Fruit fly (Drosophila melanogaster) whole organism, embryonic: ENCODE measurements around the gene siz.
A peak's percentile ranks its signal among the peaks of the same experiment; 100 is the strongest.

Experiments used
- ATbp ChIP-seq: fragments of 200-800 bp; sonication (Bioruptor generic); optimal IDR thresholded peaks from 2 replicates; lab custom pipeline; 2017; ENCODE audit warnings: missing biosample characterization, mild to moderate bottlenecking, missing genetic modification characterization, missing genetic modification reagents
- Abd-B ChIP-seq: fragments of 200-800 bp; sonication (Bioruptor generic); optimal IDR thresholded peaks from 2 replicates; lab custom pipeline; 2018; ENCODE audit warnings: missing biosample characterization, mild to moderate bottlenecking, missing genetic modification characterization, moderate library complexity
- BtbVII ChIP-seq: fragments of 200-800 bp; sonication (Bioruptor generic); optimal IDR thresholded peaks from 3 replicates; lab custom pipeline; 2017; ENCODE audit warnings: missing biosample characterization, mild to moderate bottlenecking, missing genetic modification characterization
- CG10274 ChIP-seq: fragments of 200-800 bp; sonication (Bioruptor generic); optimal IDR thresholded peaks from 3 replicates; lab custom pipeline; 2017; ENCODE audit warnings: missing biosample characterization, mild to moderate bottlenecking, missing genetic modification characterization
- CG12071 ChIP-seq: fragments of 200-800 bp; sonication (Bioruptor generic); optimal IDR thresholded peaks from 3 replicates; lab custom pipeline; 2018; ENCODE audit warnings: missing biosample characterization, mild to moderate bottlenecking, missing genetic modification characterization
- CG12155 ChIP-seq: fragments of 200-800 bp; sonication (Bioruptor generic); optimal IDR thresholded peaks from 3 replicates; lab custom pipeline; 2016; ENCODE audit warnings: missing biosample characterization, missing genetic modification characterization
- CG12659 ChIP-seq: fragments of 200-800 bp; sonication (Bioruptor generic); optimal IDR thresholded peaks from 3 replicates; lab custom pipeline; 2017; ENCODE audit warnings: mild to moderate bottlenecking, missing biosample characterization, missing genetic modification reagents, missing genetic modification characterization
- CG14860 ChIP-seq: fragments of 200-800 bp; sonication (Bioruptor generic); IDR thresholded peaks from 3 replicates; pipeline ENCODE4 v1.3.6; 2022; ENCODE audit warnings: missing biosample characterization, missing genetic modification characterization; ENCODE audit not compliant: partially characterized antibody
- CG15011 ChIP-seq: fragments of 200-800 bp; sonication (Bioruptor generic); optimal IDR thresholded peaks from 3 replicates; lab custom pipeline; 2018; ENCODE audit warnings: missing biosample characterization, mild to moderate bottlenecking, missing genetic modification characterization
- CG1602 ChIP-seq: fragments of 200-800 bp; sonication (Bioruptor generic); optimal IDR thresholded peaks from 3 replicates; lab custom pipeline; 2016; ENCODE audit warnings: missing biosample characterization, missing genetic modification characterization
- CG1832 ChIP-seq: fragments of 200-800 bp; sonication (Bioruptor generic); optimal IDR thresholded peaks from 2 replicates; lab custom pipeline; 2017; ENCODE audit warnings: missing biosample characterization, mild to moderate bottlenecking, missing genetic modification characterization, inconsistent platforms
- CG30020 ChIP-seq: fragments of 200-800 bp; optimal IDR thresholded peaks from 2 replicates; lab custom pipeline; 2019; ENCODE audit warnings: missing biosample characterization, mild to moderate bottlenecking, missing genetic modification characterization, moderate library complexity
- CG30403 ChIP-seq: fragments of 200-800 bp; sonication (Bioruptor generic); optimal IDR thresholded peaks from 3 replicates; lab custom pipeline; 2016; ENCODE audit warnings: missing biosample characterization, missing genetic modification characterization
- CG30431 ChIP-seq: fragments of 200-800 bp; sonication (Bioruptor generic); optimal IDR thresholded peaks from 2 replicates; lab custom pipeline; 2017; ENCODE audit warnings: missing biosample characterization, missing genetic modification characterization
- CG34422 ChIP-seq: fragments of 200-800 bp; sonication (Bioruptor generic); IDR thresholded peaks from 3 replicates; pipeline ENCODE4 v1.3.6; 2022; ENCODE audit warnings: missing biosample characterization, missing genetic modification characterization
- CG7271 ChIP-seq: fragments of 200-800 bp; sonication (Bioruptor generic); optimal IDR thresholded peaks from 2 replicates; lab custom pipeline; 2018; ENCODE audit warnings: missing biosample characterization, mild to moderate bottlenecking, missing genetic modification characterization, moderate library complexity
- CG8281 ChIP-seq: fragments of 200-800 bp; sonication (Bioruptor generic); optimal IDR thresholded peaks from 2 replicates; lab custom pipeline; 2018; ENCODE audit warnings: missing biosample characterization, mild to moderate bottlenecking, missing genetic modification characterization, moderate library complexity
- CG8359 ChIP-seq: fragments of 200-800 bp; sonication (Bioruptor generic); optimal IDR thresholded peaks from 2 replicates; lab custom pipeline; 2017; ENCODE audit warnings: missing biosample characterization, mild to moderate bottlenecking, missing genetic modification characterization, borderline replicate concordance
- CG8388 ChIP-seq: fragments of 200-800 bp; sonication (Bioruptor generic); optimal IDR thresholded peaks from 2 replicates; lab custom pipeline; 2019; ENCODE audit warnings: missing biosample characterization, mild to moderate bottlenecking, missing genetic modification characterization, moderate library complexity
- CG9609 ChIP-seq: fragments of 200-800 bp; sonication (Bioruptor generic); optimal IDR thresholded peaks from 3 replicates; lab custom pipeline; 2016; ENCODE audit warnings: missing biosample characterization, missing genetic modification characterization
- CrebB ChIP-seq: fragments of 200-800 bp; sonication (Bioruptor generic); optimal IDR thresholded peaks from 3 replicates; lab custom pipeline; 2018; ENCODE audit warnings: missing biosample characterization, mild to moderate bottlenecking, missing genetic modification characterization
- Dip3 ChIP-seq: fragments of 200-800 bp; sonication (Bioruptor generic); optimal IDR thresholded peaks from 3 replicates; lab custom pipeline; 2016; ENCODE audit warnings: missing biosample characterization, missing genetic modification characterization
- Doc3 ChIP-seq: fragments of 200-800 bp; sonication (Bioruptor generic); IDR thresholded peaks from 3 replicates; pipeline ENCODE4 v1.3.6; 2022; ENCODE audit warnings: missing biosample characterization, missing genetic modification characterization; ENCODE audit not compliant: partially characterized antibody
- E2f1 ChIP-seq: fragments of 200-800 bp; sonication (Bioruptor generic); IDR thresholded peaks from 2 replicates; pipeline ENCODE4 v1.3.6; 2022; ENCODE audit warnings: missing biosample characterization, missing genetic modification characterization
- Eip74EF ChIP-seq, 2 experiments: fragments of 200-800 bp in 1 of 2; fragments of >200 bp in 1 of 2; sonication (Bioruptor generic) in 1 of 2; optimal IDR thresholded peaks; 2 replicates each; lab custom pipeline; 2017 to 2019; ENCODE audit warnings: missing biosample characterization in 2 of 2, missing genetic modification characterization in 2 of 2, mild to moderate bottlenecking in 1 of 2, moderate library complexity in 1 of 2
- Hmx ChIP-seq: fragments of 200-800 bp; sonication (Bioruptor generic); optimal IDR thresholded peaks from 2 replicates; lab custom pipeline; 2016; ENCODE audit warnings: missing biosample characterization, missing genetic modification characterization
- Hr3 ChIP-seq: fragments of 200-800 bp; sonication (Bioruptor generic); optimal IDR thresholded peaks from 3 replicates; lab custom pipeline; 2016; ENCODE audit warnings: missing biosample characterization, missing genetic modification characterization
- MBD-R2 ChIP-seq: fragments of 200-800 bp; sonication (Bioruptor generic); IDR thresholded peaks from 2 replicates; pipeline ENCODE4 v1.3.6; 2022; ENCODE audit warnings: missing biosample characterization, missing genetic modification characterization
- MESR4 ChIP-seq: fragments of 200-800 bp; sonication (Bioruptor generic); optimal IDR thresholded peaks from 2 replicates; lab custom pipeline; 2018; ENCODE audit warnings: missing biosample characterization, mild to moderate bottlenecking, missing genetic modification characterization, moderate library complexity
- Nf-YB ChIP-seq: fragments of 200-800 bp; sonication (Bioruptor generic); optimal IDR thresholded peaks from 3 replicates; lab custom pipeline; 2019; ENCODE audit warnings: missing biosample characterization, mild to moderate bottlenecking, missing genetic modification characterization, moderate library complexity
- Sin3A ChIP-seq: fragments of >200 bp; optimal IDR thresholded peaks from 2 replicates; lab custom pipeline; 2018
- Sry-β ChIP-seq: fragments of 200-800 bp; sonication (Bioruptor generic); optimal IDR thresholded peaks from 2 replicates; lab custom pipeline; 2018; ENCODE audit warnings: missing biosample characterization, mild to moderate bottlenecking, missing genetic modification characterization, moderate library complexity
- Stat92E ChIP-seq, 3 experiments: fragments of >200 bp in 2 of 3; fragments of 200-800 bp in 1 of 3; sonication (Bioruptor generic) in 1 of 3; optimal IDR thresholded peaks; 2 replicates each; lab custom pipeline; 2017 to 2019; ENCODE audit warnings: missing biosample characterization in 3 of 3, missing genetic modification characterization in 3 of 3, mild to moderate bottlenecking in 1 of 3, moderate library complexity in 1 of 3
- Usf ChIP-seq: fragments of 200-800 bp; sonication (Bioruptor generic); optimal IDR thresholded peaks from 2 replicates; lab custom pipeline; 2017; ENCODE audit warnings: missing genotype, missing biosample characterization, missing genetic modification characterization
- ab ChIP-seq: fragments of 200-800 bp; sonication (Bioruptor generic); optimal IDR thresholded peaks from 2 replicates; lab custom pipeline; 2016; ENCODE audit warnings: missing biosample characterization, missing genetic modification characterization
- al ChIP-seq: fragments of 200-800 bp; sonication (Bioruptor generic); IDR thresholded peaks from 2 replicates; pipeline ENCODE4 v1.3.6; 2022; ENCODE audit warnings: missing biosample characterization, missing genetic modification characterization
- br ChIP-seq: fragments of >200 bp; optimal IDR thresholded peaks from 2 replicates; lab custom pipeline; 2017
- cato ChIP-seq: fragments of 200-800 bp; sonication (Bioruptor generic); optimal IDR thresholded peaks from 2 replicates; lab custom pipeline; 2016; ENCODE audit warnings: missing biosample characterization, missing genetic modification characterization, borderline replicate concordance
- croc ChIP-seq: fragments of 200-800 bp; sonication (Bioruptor generic); conservative IDR thresholded peaks from 3 replicates; pipeline ENCODE4 v1.3.6; 2022; ENCODE audit warnings: missing biosample characterization, missing genetic modification characterization
- lola ChIP-seq, 3 experiments: fragments of >200 bp in 2 of 3; fragments of 200-800 bp in 1 of 3; sonication (Bioruptor generic) in 1 of 3; optimal IDR thresholded peaks; 2 replicates each; lab custom pipeline; 2017 to 2019; ENCODE audit warnings: missing biosample characterization in 3 of 3, missing genetic modification characterization in 3 of 3, mild to moderate bottlenecking in 1 of 3, moderate library complexity in 1 of 3
- pita ChIP-seq: fragments of 200-800 bp; sonication (Bioruptor generic); optimal IDR thresholded peaks from 2 replicates; lab custom pipeline; 2017; ENCODE audit warnings: missing biosample characterization, mild to moderate bottlenecking, missing genetic modification characterization
- ranshi ChIP-seq: fragments of 200-800 bp; sonication (Bioruptor generic); IDR thresholded peaks from 2 replicates; pipeline ENCODE4 v1.3.6; 2022; ENCODE audit warnings: missing biosample characterization, missing genetic modification characterization
- scrt ChIP-seq: fragments of 200-800 bp; sonication (Bioruptor generic); optimal IDR thresholded peaks from 2 replicates; lab custom pipeline; 2018; ENCODE audit warnings: missing biosample characterization, mild to moderate bottlenecking, missing genetic modification characterization, moderate library complexity
- seq ChIP-seq: fragments of 200-800 bp; sonication (Bioruptor generic); IDR thresholded peaks from 2 replicates; pipeline ENCODE4 v1.3.6; 2022; ENCODE audit warnings: missing biosample characterization, missing genetic modification characterization
- tgo ChIP-seq: fragments of 200-800 bp; sonication (Bioruptor generic); IDR thresholded peaks from 3 replicates; pipeline ENCODE4 v1.3.6; 2022; ENCODE audit warnings: missing biosample characterization, missing genetic modification characterization
- tx ChIP-seq: fragments of 200-800 bp; sonication (Bioruptor generic); optimal IDR thresholded peaks from 2 replicates; lab custom pipeline; 2016; ENCODE audit warnings: missing biosample characterization, missing genetic modification characterization
- vnd ChIP-seq: fragments of 200-800 bp; sonication (Bioruptor generic); IDR thresholded peaks from 3 replicates; pipeline ENCODE4 v1.3.6; 2022; ENCODE audit warnings: missing biosample characterization, missing genetic modification characterization; ENCODE audit not compliant: partially characterized antibody
- vvl ChIP-seq: fragments of 200-800 bp; sonication (Bioruptor generic); IDR thresholded peaks from 2 replicates; pipeline ENCODE4 v1.3.6; 2022; ENCODE audit warnings: missing biosample characterization, missing genetic modification characterization
- zen ChIP-seq: fragments of 200-800 bp; sonication (Bioruptor generic); optimal IDR thresholded peaks from 3 replicates; lab custom pipeline; 2018; ENCODE audit warnings: missing biosample characterization, mild to moderate bottlenecking, missing genetic modification characterization, moderate library complexity

The siz gene

DNA sequence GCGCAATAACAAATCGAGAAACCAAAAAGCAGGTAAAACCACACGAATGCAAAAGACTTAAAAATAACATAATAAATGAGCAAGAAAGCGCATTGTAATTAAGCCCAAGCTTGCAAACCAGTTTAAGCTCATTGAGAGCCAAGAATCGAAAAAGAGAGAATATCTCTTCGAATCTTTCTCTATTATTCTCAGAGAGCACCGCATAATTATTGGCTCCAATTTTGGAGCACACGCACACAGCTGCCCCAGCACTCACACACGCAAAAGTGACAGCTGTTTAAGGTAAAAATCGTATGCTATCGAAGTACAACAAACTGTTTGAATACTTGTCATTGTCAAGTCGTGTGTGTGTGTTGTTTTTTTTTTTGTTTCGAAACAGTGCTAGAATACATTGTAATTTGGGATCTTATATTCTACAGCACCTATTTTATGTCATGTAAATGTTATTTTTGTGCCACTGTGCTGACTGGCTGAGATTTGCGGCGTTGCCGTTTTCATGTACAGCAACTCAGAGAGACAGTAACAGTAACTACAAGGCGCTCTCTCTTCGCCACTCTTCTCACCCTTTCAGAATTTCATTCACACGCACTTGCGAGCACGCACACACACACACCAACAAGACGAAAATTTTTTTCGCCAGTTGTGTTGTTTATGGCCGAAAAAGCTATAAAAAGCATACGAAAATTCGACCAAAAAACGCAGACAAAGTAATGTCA, 24.8 kb upstream of the siz start (continued):
- TF ChIP-seq cato: no peak
- TF ChIP-seq croc (GFP tag; lab: Robert Waterston, UW): no peak
- TF ChIP-seq ATbp (GFP tag; lab: Kevin White, UChicago): peak; percentile 47
- no peak for TF ChIP-seq CG8359 (GFP tag; lab: Kevin White, UChicago)
- no peak for TF ChIP-seq CG30020
- TF ChIP-seq al: peak; percentile 32; the same call in 1 of the 2 replicates
- no peak for TF ChIP-seq CrebB
- TF ChIP-seq Doc3: no peak
- peak; percentile 22 for TF ChIP-seq scrt (GFP tag; lab: Kevin White, UChicago)
- no peak for TF ChIP-seq CG14860 (GFP tag; lab: Robert Waterston, UW)
- TF ChIP-seq MBD-R2 (GFP tag; lab: Robert Waterston, UW): peak; percentile 52; the same call in 1 of the 2 replicates
- TF ChIP-seq Eip74EF (GFP tag; optimal IDR thresholded peaks at IDR 0.05; lab: Kevin White, UChicago): no peak
- no peak for TF ChIP-seq CG7271
- no peak for TF ChIP-seq ab (GFP tag; lab: Kevin White, UChicago)
- no peak for TF ChIP-seq CG30431 (GFP tag; lab: Kevin White, UChicago)
- no peak for TF ChIP-seq CG10274 (GFP tag; lab: Kevin White, UChicago)
- TF ChIP-seq CG8281: no peak
- peak; percentile 70 for TF ChIP-seq tgo (GFP tag; lab: Robert Waterston, UW)
- TF ChIP-seq CG12659 (GFP tag; lab: Kevin White, UChicago): peak; percentile 30
- TF ChIP-seq pita (GFP tag; lab: Kevin White, UChicago): no peak
- TF ChIP-seq br: no peak
- peak; percentile 33 for TF ChIP-seq CG9609 (GFP tag; lab: Kevin White, UChicago)
- TF ChIP-seq CG8388 (GFP tag; lab: Kevin White, UChicago): peak; percentile 51
- no peak for TF ChIP-seq vnd (GFP tag; lab: Robert Waterston, UW)
- TF ChIP-seq Usf (GFP tag; lab: Kevin White, UChicago): no peak
- peak; percentile 61 for TF ChIP-seq CG34422
- TF ChIP-seq Nf-YB (GFP tag; lab: Kevin White, UChicago): no peak
- TF ChIP-seq CG12071: no peak
- no peak for TF ChIP-seq CG15011 (GFP tag; lab: Kevin White, UChicago)
- peak; percentile 46 for TF ChIP-seq CG12155 (GFP tag; lab: Kevin White, UChicago)
- peak; percentile 66; the same call in 1 of the 2 replicates for TF ChIP-seq seq (GFP tag; lab: Robert Waterston, UW)
- TF ChIP-seq CG1602 (GFP tag; lab: Kevin White, UChicago): no peak
- no peak for TF ChIP-seq Dip3 (GFP tag; lab: Kevin White, UChicago)
- peak; percentile 72 for TF ChIP-seq E2f1 (GFP tag; lab: Robert Waterston, UW)
- no peak for TF ChIP-seq Stat92E (GFP tag; optimal IDR thresholded peaks at IDR 0.05; lab: Kevin White, UChicago)
- TF ChIP-seq zen (tag; lab: Kevin White, UChicago): no peak
- no peak for TF ChIP-seq CG1832
- TF ChIP-seq Sin3A (lab: Kevin White, UChicago): no peak
- TF ChIP-seq MESR4 (GFP tag; lab: Kevin White, UChicago): no peak
- TF ChIP-seq CG30403 (GFP tag; lab: Kevin White, UChicago): peak; percentile 46
- TF ChIP-seq Hmx (GFP tag; lab: Kevin White, UChicago): no peak
- TF ChIP-seq ranshi (GFP tag; lab: Robert Waterston, UW): peak; percentile 59; the same call in 1 of the 2 replicates
- TF ChIP-seq BtbVII (GFP tag; lab: Kevin White, UChicago): no peak
- no peak for TF ChIP-seq Sry-β (GFP tag; lab: Kevin White, UChicago)
- TF ChIP-seq vvl (GFP tag; lab: Robert Waterston, UW): peak; percentile 85
- no peak for TF ChIP-seq Abd-B (GFP tag; lab: Kevin White, UChicago)
- TF ChIP-seq tx: peak; percentile 49
- peak; percentile 8 for TF ChIP-seq Hr3 (GFP tag; lab: Kevin White, UChicago)
- no peak for TF ChIP-seq lola (GFP tag; optimal IDR thresholded peaks at IDR 0.05; lab: Kevin White, UChicago)
